Fruit fly (Drosophila melanogaster) whole organism, pupa: Measurements from ENCODE around the gene CPT2.

Source experiments
- CG10348 ChIP-seq: fragments of 200-800 bp; sonication (Bioruptor generic); IDR thresholded peaks from 2 replicates; pipeline ENCODE4 v1.3.6; 2022; ENCODE audit warnings: missing biosample characterization, missing genetic modification characterization
- CG12605 ChIP-seq: fragments of 200-800 bp; sonication (Bioruptor generic); IDR thresholded peaks from 2 replicates; pipeline ENCODE4 v1.3.6; 2022; ENCODE audit warnings: missing biosample characterization, missing genetic modification characterization
- CG13204 ChIP-seq: fragments of 200-800 bp; sonication (Bioruptor generic); optimal IDR thresholded peaks from 2 replicates; lab custom pipeline; 2018; ENCODE audit warnings: missing biosample characterization, mild to moderate bottlenecking, missing genetic modification characterization, moderate library complexity
- CG14655 ChIP-seq: fragments of 200-800 bp; sonication (Bioruptor generic); optimal IDR thresholded peaks from 3 replicates; lab custom pipeline; 2017; ENCODE audit warnings: mild to moderate bottlenecking, missing biosample characterization, missing genetic modification reagents, missing genetic modification characterization
- CG15710 ChIP-seq: fragments of 200-800 bp; sonication (Bioruptor generic); optimal IDR thresholded peaks from 2 replicates; lab custom pipeline; 2018; ENCODE audit warnings: missing biosample characterization, mild to moderate bottlenecking, missing genetic modification characterization, moderate library complexity
- CG17806 ChIP-seq: fragments of 200-800 bp; sonication (Bioruptor generic); optimal IDR thresholded peaks from 2 replicates; lab custom pipeline; 2018; ENCODE audit warnings: missing biosample characterization, mild to moderate bottlenecking, missing genetic modification characterization, moderate library complexity
- CG32121 ChIP-seq: fragments of 200-800 bp; sonication (Bioruptor generic); IDR thresholded peaks from 2 replicates; pipeline ENCODE4 v1.3.6; 2022; ENCODE audit warnings: missing biosample characterization, missing genetic modification characterization
- CG34367 ChIP-seq: fragments of 200-800 bp; sonication (Bioruptor generic); optimal IDR thresholded peaks from 2 replicates; lab custom pipeline; 2018; ENCODE audit warnings: missing biosample characterization, mild to moderate bottlenecking, missing genetic modification characterization
- CG4496 ChIP-seq: fragments of 200-800 bp; sonication (Bioruptor generic); IDR thresholded peaks from 3 replicates; pipeline ENCODE4 v1.3.6; 2022; ENCODE audit warnings: missing biosample characterization, missing genetic modification characterization
- CG8159 ChIP-seq: fragments of 200-800 bp; sonication (Bioruptor generic); optimal IDR thresholded peaks from 3 replicates; lab custom pipeline; 2018; ENCODE audit warnings: missing biosample characterization, mild to moderate bottlenecking, missing genetic modification characterization, moderate library complexity
- CG8301 ChIP-seq: fragments of 200-800 bp; sonication (Bioruptor generic); optimal IDR thresholded peaks from 2 replicates; lab custom pipeline; 2018; ENCODE audit warnings: missing biosample characterization, mild to moderate bottlenecking, missing genetic modification characterization
- CG9948 ChIP-seq: fragments of 200-800 bp; sonication (Bioruptor generic); optimal IDR thresholded peaks from 2 replicates; lab custom pipeline; 2018; ENCODE audit warnings: missing biosample characterization, mild to moderate bottlenecking, missing genetic modification characterization, moderate library complexity
- D1 ChIP-seq: fragments of 200-800 bp; sonication (Bioruptor generic); optimal IDR thresholded peaks from 2 replicates; lab custom pipeline; 2018; ENCODE audit warnings: missing biosample characterization, mild to moderate bottlenecking, missing genetic modification characterization, moderate library complexity
- EcR ChIP-seq: fragments of 200-800 bp; sonication (Bioruptor generic); optimal IDR thresholded peaks from 3 replicates; lab custom pipeline; 2019; ENCODE audit warnings: missing biosample characterization, missing genetic modification characterization, mild to moderate bottlenecking, moderate library complexity, missing genetic modification reagents
- Ets98B ChIP-seq: fragments of 200-800 bp; sonication (Bioruptor generic); IDR thresholded peaks from 2 replicates; pipeline ENCODE4 v1.3.6; 2022; ENCODE audit warnings: missing biosample characterization, missing genetic modification characterization
- Pif1A ChIP-seq: fragments of 200-800 bp; sonication (Bioruptor generic); optimal IDR thresholded peaks from 3 replicates; lab custom pipeline; 2016; ENCODE audit warnings: missing biosample characterization, missing genetic modification characterization
- Pif1B ChIP-seq: fragments of 200-800 bp; sonication (Bioruptor generic); optimal IDR thresholded peaks from 3 replicates; lab custom pipeline; 2016; ENCODE audit warnings: missing biosample characterization, missing genetic modification characterization
- Snoo ChIP-seq: fragments of 200-800 bp; sonication (Bioruptor generic); optimal IDR thresholded peaks from 3 replicates; lab custom pipeline; 2017; ENCODE audit warnings: missing biosample characterization, mild to moderate bottlenecking, missing genetic modification characterization, inconsistent platforms
- fd96Ca ChIP-seq: fragments of 200-800 bp; sonication (Bioruptor generic); IDR thresholded peaks from 3 replicates; pipeline ENCODE4 v1.3.6; 2022; ENCODE audit warnings: missing biosample characterization, missing genetic modification characterization
- gl ChIP-seq: fragments of 200-800 bp; sonication (Bioruptor generic); optimal IDR thresholded peaks from 2 replicates; lab custom pipeline; 2018; ENCODE audit warnings: missing biosample characterization, mild to moderate bottlenecking, missing genetic modification characterization
- rn ChIP-seq: fragments of 200-800 bp; sonication (Bioruptor generic); IDR thresholded peaks from 2 replicates; pipeline ENCODE4 v1.3.6; 2022; ENCODE audit warnings: missing biosample characterization, missing genetic modification characterization

Gene CPT2

DNA sequence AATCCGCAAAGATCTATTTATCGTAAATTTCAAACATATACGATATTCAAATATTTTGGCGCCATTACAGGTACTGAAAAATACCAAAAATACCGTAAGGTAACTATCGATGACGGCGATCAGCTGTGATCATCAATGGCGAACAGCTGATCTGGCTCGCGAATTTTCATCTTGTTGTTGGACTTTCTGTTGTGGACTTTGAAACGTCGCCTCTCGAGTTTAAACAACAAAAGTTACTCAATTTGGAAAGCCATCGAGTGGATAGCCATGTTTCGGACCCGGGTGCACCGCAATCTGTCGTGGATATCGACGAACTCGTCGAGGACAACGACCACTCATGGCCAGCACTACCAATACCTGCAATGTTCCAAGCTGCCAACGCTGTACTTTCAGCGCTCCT, at the start of gene CPT2:
Gene CPT2 (plus strand): TSS at position 167 of the 400 bp plus-strand sequence.
- TF ChIP-seq gl (tag; lab: Kevin White, UChicago) (peak; percentile 70), CG4496 (GFP tag; lab: Robert Waterston, UW) (peak; percentile 75; the same call in 2 of the 3 replicates), CG13204 (no peak), CG8159 (tag; lab: Kevin White, UChicago) (peak; percentile 16), CG14655 (GFP tag; lab: Kevin White, UChicago) (peak; percentile 51), Pif1A (GFP tag; lab: Kevin White, UChicago) (no peak), fd96Ca (GFP tag; lab: Robert Waterston, UW) (0 out of 3 replicates have a peak, but pooled peaks have one; percentile 19), CG12605 (GFP tag; lab: Robert Waterston, UW) (peak; percentile 37; the same call in 1 of the 2 replicates)

DNA sequence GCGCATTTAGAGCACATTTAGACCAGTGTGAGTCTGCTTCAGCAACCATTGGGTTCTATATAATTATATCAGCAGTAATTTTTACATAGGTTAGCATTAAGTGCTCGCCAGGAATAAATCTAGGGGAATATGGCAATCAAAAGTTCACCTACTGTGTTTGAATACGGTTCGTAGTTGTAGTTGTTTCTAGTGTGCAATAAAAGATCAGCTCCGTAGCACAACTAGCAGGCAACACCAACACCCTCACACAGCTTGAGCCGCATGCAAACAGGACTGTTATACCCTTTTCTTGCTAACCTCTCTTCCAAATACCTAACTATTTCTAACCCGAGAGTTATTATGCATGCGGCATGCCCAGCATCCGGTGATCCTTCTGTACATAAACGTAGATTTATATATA, 29.3 kb upstream of the CPT2 start, which contains the start of gene CG32846:
Gene CG32846 (minus strand): TSS at position 101 of the 400 bp plus-strand sequence.
- TF ChIP-seq Ets98B (GFP tag; lab: Robert Waterston, UW) (no peak), CG14655 (GFP tag; lab: Kevin White, UChicago) (no peak), EcR (GFP tag; lab: Kevin White, UChicago) (no peak), Pif1A (GFP tag; lab: Kevin White, UChicago) (no peak), CG13204 (no peak), Snoo (tag; lab: Kevin White, UChicago) (no peak), gl (tag; lab: Kevin White, UChicago) (no peak), CG10348 (no peak), CG8301 (tag; lab: Kevin White, UChicago) (no peak), CG9948 (tag; lab: Kevin White, UChicago) (no peak), CG4496 (GFP tag; lab: Robert Waterston, UW) (no peak), CG12605 (GFP tag; lab: Robert Waterston, UW) (no peak), CG32121 (no peak), CG15710 (tag; lab: Kevin White, UChicago) (no peak)

DNA sequence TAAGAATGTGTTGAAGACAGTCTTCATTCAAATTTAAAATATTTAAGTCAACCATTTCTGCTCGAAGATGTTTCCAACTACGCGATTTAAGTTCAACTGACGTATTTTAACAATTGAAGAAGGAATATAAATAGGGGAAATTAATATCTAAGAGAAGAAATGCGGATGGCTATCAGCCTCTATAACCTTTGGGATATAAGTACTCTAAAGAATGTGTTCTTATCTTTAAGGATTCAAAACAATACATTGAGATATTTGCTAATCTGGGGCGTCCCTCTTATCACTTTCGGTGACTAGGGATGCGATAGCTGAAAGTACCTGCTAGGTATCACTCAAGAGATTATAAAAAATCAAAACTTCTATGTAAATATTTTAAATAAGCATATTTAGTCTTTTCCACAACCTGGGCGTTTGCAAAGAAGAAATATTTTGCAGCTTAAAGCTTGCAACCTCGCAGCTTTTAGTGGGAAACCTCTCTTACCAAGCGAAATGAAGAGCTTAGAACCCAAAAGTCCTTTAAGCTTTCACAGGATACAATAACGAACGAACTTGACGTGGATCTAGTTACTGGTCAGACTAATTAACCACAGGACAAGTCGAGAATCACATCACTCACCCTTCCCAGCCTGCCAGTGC, 19.8 kb upstream of the CPT2 start, which contains the start of the genes CG34025 and Or63a:
Gene CG34025 (minus strand): TSS at position 101 of the 636 bp plus-strand sequence.
Gene Or63a (plus strand): TSS at position 586 of the 636 bp plus-strand sequence.
- TF ChIP-seq CG32121 (no peak), EcR (GFP tag; lab: Kevin White, UChicago) (no peak), CG10348 (no peak), D1 (tag; lab: Kevin White, UChicago) (no peak), CG8159 (tag; lab: Kevin White, UChicago) (no peak), Pif1B (no peak), CG15710 (tag; lab: Kevin White, UChicago) (no peak), fd96Ca (GFP tag; lab: Robert Waterston, UW) (no peak), Snoo (tag; lab: Kevin White, UChicago) (no peak), CG13204 (no peak)

DNA sequence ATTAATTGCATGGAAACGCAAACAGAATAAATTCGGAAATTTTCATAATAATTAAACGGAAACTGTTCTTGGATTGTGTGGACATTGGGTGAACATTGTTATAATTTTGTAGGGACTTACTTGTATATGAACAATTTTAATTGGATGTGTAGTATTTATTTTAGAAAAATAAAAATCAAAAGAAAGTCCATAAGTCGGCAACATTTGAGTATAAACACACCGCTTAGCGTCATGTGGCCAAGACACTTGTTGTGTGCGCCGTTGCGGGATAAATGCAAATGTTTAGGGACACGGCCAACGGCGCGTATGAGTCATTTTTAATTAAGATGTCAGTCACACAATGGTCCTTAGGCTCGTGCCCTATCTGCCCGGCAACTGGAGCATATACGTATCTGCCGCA, 5.5 kb downstream of the CPT2 start:
- TF ChIP-seq fd96Ca (GFP tag; lab: Robert Waterston, UW) (no peak), Ets98B (GFP tag; lab: Robert Waterston, UW) (no peak), CG32121 (no peak), CG13204 (no peak), CG17806 (tag; lab: Kevin White, UChicago) (no peak), CG10348 (no peak), CG14655 (GFP tag; lab: Kevin White, UChicago) (no peak), EcR (GFP tag; lab: Kevin White, UChicago) (no peak), rn (GFP tag; lab: Robert Waterston, UW) (no peak), Pif1B (no peak), CG8159 (tag; lab: Kevin White, UChicago) (no peak), Pif1A (GFP tag; lab: Kevin White, UChicago) (no peak), gl (tag; lab: Kevin White, UChicago) (no peak)
- TF ChIP-seq, all 21 proteins: peak for 0

DNA sequence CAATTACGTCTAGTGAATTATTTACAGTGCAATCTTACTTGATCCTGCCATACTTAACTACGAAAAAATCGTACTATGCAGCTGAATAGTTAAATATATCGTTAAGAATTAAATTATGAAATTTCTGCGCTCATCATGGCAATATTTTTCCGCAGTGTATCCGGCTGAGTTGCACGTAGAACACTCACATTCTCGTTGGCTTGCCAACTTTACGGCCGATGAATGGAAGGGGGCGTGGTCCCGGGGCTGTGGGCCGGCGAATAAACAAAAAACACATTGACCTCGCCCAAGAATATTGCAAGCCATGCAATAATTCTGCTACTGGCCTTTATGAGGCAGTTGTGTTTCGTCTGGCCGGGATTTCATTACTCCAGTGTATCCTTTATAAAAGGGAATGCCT, 6.9 kb downstream of the CPT2 start:
- TF ChIP-seq Ets98B (GFP tag; lab: Robert Waterston, UW) = no peak
- no peak for TF ChIP-seq CG17806 (tag; lab: Kevin White, UChicago)
- no peak for TF ChIP-seq CG34367 (tag; lab: Kevin White, UChicago)
- no peak for TF ChIP-seq CG32121
- TF ChIP-seq CG9948 (tag; lab: Kevin White, UChicago) = no peak
- TF ChIP-seq D1 (tag; lab: Kevin White, UChicago) = no peak
- no peak for TF ChIP-seq CG13204
- TF ChIP-seq CG4496 (GFP tag; lab: Robert Waterston, UW) = no peak
- TF ChIP-seq EcR (GFP tag; lab: Kevin White, UChicago) = no peak
- no peak for TF ChIP-seq CG8159 (tag; lab: Kevin White, UChicago)
- no peak for TF ChIP-seq Pif1A (GFP tag; lab: Kevin White, UChicago)
- no peak for TF ChIP-seq gl (tag; lab: Kevin White, UChicago)
- TF ChIP-seq Pif1B = no peak
- no peak for TF ChIP-seq fd96Ca (GFP tag; lab: Robert Waterston, UW)
- no peak for TF ChIP-seq CG10348
- no peak for TF ChIP-seq CG14655 (GFP tag; lab: Kevin White, UChicago)
- TF ChIP-seq CG15710 (tag; lab: Kevin White, UChicago) = no peak
- no peak for TF ChIP-seq Snoo (tag; lab: Kevin White, UChicago)

DNA sequence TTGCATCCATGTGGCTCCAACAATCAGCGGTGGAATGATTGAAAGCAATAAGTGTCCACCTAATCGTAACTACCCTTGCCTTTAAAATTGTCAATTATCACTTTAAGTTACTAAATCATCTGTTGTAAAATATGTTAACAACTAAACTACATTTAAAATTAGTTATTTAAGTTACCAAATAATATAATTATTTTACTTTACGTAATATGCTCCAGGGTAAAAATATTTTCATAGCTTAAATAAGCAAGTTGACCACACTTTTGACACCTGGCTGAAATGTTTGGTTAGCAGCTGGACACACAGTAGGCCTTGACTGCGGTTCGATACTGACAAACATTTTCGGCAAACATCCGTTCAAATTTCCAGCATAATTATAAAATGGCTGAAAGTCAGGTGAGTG, 14.1 kb downstream of the CPT2 start, which contains the start of gene CG2113:
Gene CG2113 (plus strand): TSS at position 301 of the 400 bp plus-strand sequence.
- TF ChIP-seq D1 (tag; lab: Kevin White, UChicago) (no peak), Pif1A (GFP tag; lab: Kevin White, UChicago) (no peak)
